Worm (Caenorhabditis elegans): Measurements from ENCODE around the gene F35G2.3.
"Not testable (repeated sequence)": the region's sequence is repeated elsewhere in the genome, so short reads cannot be mapped to it uniquely, and the experiment has no call there.

DNA sequence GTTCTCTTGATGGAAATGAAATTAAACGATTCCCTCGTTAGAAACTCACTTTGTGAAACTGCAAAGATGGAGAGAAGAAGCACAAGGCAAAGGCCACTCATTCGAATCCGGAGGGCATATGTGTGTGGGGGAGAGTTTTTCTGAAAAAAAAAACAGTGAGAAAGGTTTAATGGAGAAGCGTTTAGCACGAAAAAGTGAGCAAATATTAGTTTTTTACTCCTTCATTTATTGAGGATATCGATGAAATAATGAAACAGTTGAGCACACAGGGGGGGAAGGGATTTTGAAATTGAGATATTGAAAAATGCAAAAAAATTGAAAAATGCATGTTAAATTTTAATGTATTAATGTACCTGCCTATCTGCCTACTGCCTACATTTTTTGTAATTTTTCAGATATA lies 31.2 kb upstream of the F35G2.3 start, which contains the start of gene nlr-1:
- TF ChIP-seq cog-1 (tag; optimal IDR thresholded peaks at IDR 0.05); flt-1 (GFP tag; IDR thresholded peaks at IDR 0.05); tab-1 (GFP tag; IDR thresholded peaks at IDR 0.05); ref-1 (GFP tag; conservative IDR thresholded peaks at IDR 0.05): not testable (repeated sequence)

Measured in whole organism, midembryonic.